Fruit fly (Drosophila melanogaster): ENCODE data around the gene CG34382.

CG34382 gene

dm6 chr3L:9856430-9857218 is 22.2 kb upstream of the CG34382 start (continued):
- TF ChIP-seq Sry-β (GFP tag; optimal IDR thresholded peaks at IDR 0.05) (peak; percentile 22), ind (GFP tag; optimal IDR thresholded peaks at IDR 0.05) (peak; percentile 57), nerfin-2 (GFP tag; IDR thresholded peaks at IDR 0.05; ENCODE audit: partially characterized antibody) (no peak), Ets65A (GFP tag) (no peak), hkb (optimal IDR thresholded peaks at IDR 0.05) (no peak), hkb (GFP tag; IDR thresholded peaks at IDR 0.05) (peak; percentile 83), knrl (GFP tag; IDR thresholded peaks at IDR 0.05; ENCODE audit: partially characterized antibody) (no peak), scrt (GFP tag; optimal IDR thresholded peaks at IDR 0.05) (peak; percentile 51), CTCF (GFP tag; optimal IDR thresholded peaks at IDR 0.05) (no peak), ftz-f1 (GFP tag; optimal IDR thresholded peaks at IDR 0.05) (no peak), ewg (GFP tag; optimal IDR thresholded peaks at IDR 0.05) (peak; percentile 66), vfl (GFP tag; optimal IDR thresholded peaks at IDR 0.05) (no peak), pzg (GFP tag; optimal IDR thresholded peaks at IDR 0.05) (no peak), lilli (GFP tag; optimal IDR thresholded peaks at IDR 0.05) (peak; percentile 44), ash1 (GFP tag; optimal IDR thresholded peaks at IDR 0.05) (no peak), insv (GFP tag; optimal IDR thresholded peaks at IDR 0.05) (no peak), CG4424 (GFP tag; optimal IDR thresholded peaks at IDR 0.05) (peak; percentile 73), CG11504 (tag; optimal IDR thresholded peaks at IDR 0.05) (peak; percentile 86), p53 (GFP tag; optimal IDR thresholded peaks at IDR 0.05) (no peak), CHES-1-like (GFP tag; optimal IDR thresholded peaks at IDR 0.05) (no peak), dmrt11E (tag; optimal IDR thresholded peaks at IDR 0.05) (peak; percentile 98), CG2712 (tag; optimal IDR thresholded peaks at IDR 0.05) (peak; percentile 97), HLHmδ (GFP tag; optimal IDR thresholded peaks at IDR 0.05) (no peak), CG32532 (GFP tag; IDR thresholded peaks at IDR 0.05) (peak; percentile 72), cwo (GFP tag; optimal IDR thresholded peaks at IDR 0.05) (peak; percentile 28), jing (GFP tag; optimal IDR thresholded peaks at IDR 0.05) (peak; percentile 48), CkIIα-i1 (GFP tag; IDR thresholded peaks at IDR 0.05) (no peak), CG12155 (GFP tag; optimal IDR thresholded peaks at IDR 0.05) (peak; percentile 65), HLH4C (GFP tag; IDR thresholded peaks at IDR 0.05; ENCODE audit: partially characterized antibody) (no peak), CG17361 (GFP tag; IDR thresholded peaks at IDR 0.05) (peak; percentile 73), Dll (GFP tag; IDR thresholded peaks at IDR 0.05; ENCODE audit: partially characterized antibody) (no peak), Vsx1 (GFP tag; optimal IDR thresholded peaks at IDR 0.05) (peak; percentile 62), D19A (tag; optimal IDR thresholded peaks at IDR 0.05) (peak; percentile 91), CG10366 (GFP tag; IDR thresholded peaks at IDR 0.05) (peak; percentile 67), CG14667 (GFP tag; IDR thresholded peaks at IDR 0.05) (peak; percentile 72), CG6272 (GFP tag; IDR thresholded peaks at IDR 0.05) (peak; percentile 69; the same call in 1 of the 2 replicates), row (GFP tag; IDR thresholded peaks at IDR 0.05) (peak; percentile 87), CG17186 (GFP tag; optimal IDR thresholded peaks at IDR 0.05) (peak; percentile 25), CG9727 (GFP tag; optimal IDR thresholded peaks at IDR 0.05) (peak; percentile 75), Mrtf (GFP tag; IDR thresholded peaks at IDR 0.05) (peak; percentile 72; the same call in 2 of the 3 replicates), CG1024 (GFP tag; IDR thresholded peaks at IDR 0.05) (peak; percentile 70), CG11398 (GFP tag; optimal IDR thresholded peaks at IDR 0.05) (no peak), CG10431 (GFP tag; optimal IDR thresholded peaks at IDR 0.05) (peak; percentile 58), onecut (GFP tag; IDR thresholded peaks at IDR 0.05) (peak; percentile 66), run (tag; optimal IDR thresholded peaks at IDR 0.05) (peak; percentile 60), sqz (GFP tag; optimal IDR thresholded peaks at IDR 0.05) (peak; percentile 74), CG13894 (tag; optimal IDR thresholded peaks at IDR 0.05) (no peak), Dp (GFP tag; optimal IDR thresholded peaks at IDR 0.05) (no peak), gce (GFP tag; IDR thresholded peaks at IDR 0.05) (peak; percentile 86), Sry-δ (GFP tag; optimal IDR thresholded peaks at IDR 0.05) (no peak)
